Fruit fly (Drosophila melanogaster): ENCODE results near the gene Cda4.

The Cda4 gene

DNA sequence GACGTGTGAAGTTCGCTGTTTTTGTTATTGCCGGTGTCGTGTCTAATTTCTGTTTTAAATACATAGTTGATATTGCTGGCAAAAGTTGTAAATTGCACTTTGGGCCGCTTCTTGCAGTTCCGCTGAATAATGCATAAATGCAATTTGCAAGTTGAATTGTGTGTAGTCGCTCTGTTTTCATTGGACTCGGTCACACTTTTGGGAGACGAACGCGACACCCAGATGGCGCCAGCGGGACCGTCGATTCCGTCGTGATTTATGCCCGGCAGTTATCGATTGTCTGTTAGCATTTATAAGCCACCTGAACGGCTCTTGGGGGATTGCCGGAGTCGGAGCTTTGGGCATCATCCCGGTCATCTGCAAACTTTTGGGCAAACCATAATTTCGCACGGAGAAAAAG lies 49.6 kb downstream of the Cda4 start:
- no peak for TF ChIP-seq CG12605 (GFP tag; IDR thresholded peaks at IDR 0.05)
- no peak for TF ChIP-seq fd96Ca (GFP tag; IDR thresholded peaks at IDR 0.05)
- no peak for TF ChIP-seq CG9948 (tag; optimal IDR thresholded peaks at IDR 0.05)
- no peak for TF ChIP-seq CG8301 (tag; optimal IDR thresholded peaks at IDR 0.05)
- TF ChIP-seq Pif1B (GFP tag; optimal IDR thresholded peaks at IDR 0.05) = no peak
- TF ChIP-seq Snoo (tag; optimal IDR thresholded peaks at IDR 0.05) = no peak
- no peak for TF ChIP-seq Ets98B (GFP tag; IDR thresholded peaks at IDR 0.05)
- no peak for TF ChIP-seq D1 (tag; optimal IDR thresholded peaks at IDR 0.05)
- TF ChIP-seq CG14655 (GFP tag; optimal IDR thresholded peaks at IDR 0.05) = no peak

dm6 chrX:22575082-22575481 lies 57.4 kb downstream of the Cda4 start:
- TF ChIP-seq CG17806 (tag; optimal IDR thresholded peaks at IDR 0.05) (no peak), rn (GFP tag; IDR thresholded peaks at IDR 0.05) (no peak), CG8159 (tag; optimal IDR thresholded peaks at IDR 0.05) (no peak), CG13204 (GFP tag; optimal IDR thresholded peaks at IDR 0.05) (no peak), CG34367 (tag; optimal IDR thresholded peaks at IDR 0.05) (no peak), CG32121 (GFP tag; IDR thresholded peaks at IDR 0.05) (no peak), D1 (tag; optimal IDR thresholded peaks at IDR 0.05) (no peak), Pif1B (GFP tag; optimal IDR thresholded peaks at IDR 0.05) (no peak), Pif1A (GFP tag; optimal IDR thresholded peaks at IDR 0.05) (no peak), CG10348 (GFP tag; IDR thresholded peaks at IDR 0.05) (no peak), CG4496 (GFP tag; IDR thresholded peaks at IDR 0.05) (no peak), gl (tag; optimal IDR thresholded peaks at IDR 0.05) (no peak)

dm6 chrX:22574362-22574761 lies 58.1 kb downstream of the Cda4 start:
- no peak for TF ChIP-seq CG34367 (tag; optimal IDR thresholded peaks at IDR 0.05)
- TF ChIP-seq CG8301 (tag; optimal IDR thresholded peaks at IDR 0.05) = no peak
- no peak for TF ChIP-seq CG13204 (GFP tag; optimal IDR thresholded peaks at IDR 0.05)
- no peak for TF ChIP-seq Pif1B (GFP tag; optimal IDR thresholded peaks at IDR 0.05)
- no peak for TF ChIP-seq Pif1A (GFP tag; optimal IDR thresholded peaks at IDR 0.05)

DNA sequence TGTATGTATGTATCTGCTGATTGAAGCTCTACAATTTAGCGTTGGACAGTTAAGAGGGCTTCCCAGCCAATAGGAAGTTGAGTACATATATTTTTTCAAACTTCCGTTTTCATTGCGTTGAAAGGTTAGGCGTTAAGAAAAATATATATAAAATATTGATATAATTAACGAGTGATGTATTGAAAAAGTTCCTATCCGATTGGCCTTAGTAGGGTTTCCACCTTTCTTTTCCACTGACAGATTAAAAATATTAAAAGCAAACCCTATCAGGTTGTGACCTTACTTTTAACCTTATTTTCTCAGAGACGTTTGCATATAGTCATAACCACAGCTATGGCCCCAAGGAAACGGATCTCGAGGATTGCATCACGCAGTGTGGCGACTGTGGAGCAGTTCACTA lies 85.7 kb downstream of the Cda4 start, which contains the start of gene CG17601:
Gene CG17601 (plus strand): TSS at position 301 of the 400 bp plus-strand sequence.
- TF ChIP-seq Pif1B (GFP tag; optimal IDR thresholded peaks at IDR 0.05) (no peak), D1 (tag; optimal IDR thresholded peaks at IDR 0.05) (no peak), CG8159 (tag; optimal IDR thresholded peaks at IDR 0.05) (no peak), CG10348 (GFP tag; IDR thresholded peaks at IDR 0.05) (no peak), CG14655 (GFP tag; optimal IDR thresholded peaks at IDR 0.05) (no peak), CG17806 (tag; optimal IDR thresholded peaks at IDR 0.05) (no peak)

dm6 chrX:22544660-22545059 lies 87.8 kb downstream of the Cda4 start:
- no peak for TF ChIP-seq CG12605 (GFP tag; IDR thresholded peaks at IDR 0.05)
- TF ChIP-seq CG14655 (GFP tag; optimal IDR thresholded peaks at IDR 0.05) = no peak
- TF ChIP-seq Pif1A (GFP tag; optimal IDR thresholded peaks at IDR 0.05) = no peak
- no peak for TF ChIP-seq Pif1B (GFP tag; optimal IDR thresholded peaks at IDR 0.05)
- TF ChIP-seq D1 (tag; optimal IDR thresholded peaks at IDR 0.05) = no peak
- no peak for TF ChIP-seq CG8159 (tag; optimal IDR thresholded peaks at IDR 0.05)
- no peak for TF ChIP-seq CG17806 (tag; optimal IDR thresholded peaks at IDR 0.05)
- TF ChIP-seq rn (GFP tag; IDR thresholded peaks at IDR 0.05) = no peak

DNA sequence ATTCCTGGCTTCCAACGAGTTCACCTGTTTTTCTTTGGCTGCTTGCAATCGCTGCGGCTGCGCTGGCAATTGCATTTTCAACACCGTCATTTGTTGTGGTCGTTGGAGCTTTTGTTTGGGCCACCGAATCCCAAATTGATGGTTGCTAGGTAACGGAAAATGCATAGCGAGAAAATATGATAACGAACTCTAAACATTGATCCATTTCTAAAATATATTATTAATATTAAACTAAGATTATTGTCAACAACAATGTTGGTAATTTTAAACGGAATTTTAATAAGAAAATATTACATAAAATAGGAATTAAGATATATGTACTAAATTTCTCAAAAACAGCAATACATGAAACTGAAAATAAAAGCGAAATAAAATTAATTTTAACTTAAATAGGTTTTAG lies 88.3 kb downstream of the Cda4 start, which contains the start of gene Cluap1:
Gene Cluap1 (minus strand): TSS at position 101 of the 400 bp plus-strand sequence.
- TF ChIP-seq CG8159 (tag; optimal IDR thresholded peaks at IDR 0.05) (no peak), Pif1A (GFP tag; optimal IDR thresholded peaks at IDR 0.05) (no peak), CG13204 (GFP tag; optimal IDR thresholded peaks at IDR 0.05) (no peak), CG32121 (GFP tag; IDR thresholded peaks at IDR 0.05) (no peak), D1 (tag; optimal IDR thresholded peaks at IDR 0.05) (no peak), CG10348 (GFP tag; IDR thresholded peaks at IDR 0.05) (no peak), EcR (GFP tag; optimal IDR thresholded peaks at IDR 0.05) (no peak), Ets98B (GFP tag; IDR thresholded peaks at IDR 0.05) (no peak), CG12605 (GFP tag; IDR thresholded peaks at IDR 0.05) (no peak), CG17806 (tag; optimal IDR thresholded peaks at IDR 0.05) (no peak), rn (GFP tag; IDR thresholded peaks at IDR 0.05) (no peak)

DNA sequence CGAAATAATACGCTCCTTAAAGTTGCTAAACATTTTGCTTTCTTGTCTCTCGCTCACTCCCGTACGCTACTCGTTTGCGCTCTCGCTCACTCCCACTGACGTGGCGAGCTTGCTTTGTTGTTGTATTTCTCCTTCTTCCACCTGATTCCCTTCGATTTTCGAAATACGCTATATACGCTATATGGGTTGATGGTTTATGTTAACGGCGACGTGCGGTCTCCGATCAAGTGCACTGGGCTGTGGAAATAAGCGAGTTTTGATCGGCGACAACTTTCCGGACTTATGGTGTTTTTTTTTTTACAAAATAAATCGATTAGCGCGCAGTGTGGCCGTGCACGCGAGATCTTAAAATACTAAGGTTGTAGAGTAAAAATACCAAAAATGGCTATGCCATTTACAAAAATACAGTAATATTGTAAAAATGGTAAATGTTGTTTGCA lies 92.4 kb downstream of the Cda4 start, which contains the start of gene CG17598:
Gene CG17598 (minus strand): TSS at position 319 of the 440 bp plus-strand sequence.
- TF ChIP-seq CG17806 (tag; optimal IDR thresholded peaks at IDR 0.05) (no peak), CG4496 (GFP tag; IDR thresholded peaks at IDR 0.05) (no peak), CG32121 (GFP tag; IDR thresholded peaks at IDR 0.05) (no peak), CG13204 (GFP tag; optimal IDR thresholded peaks at IDR 0.05) (no peak), D1 (tag; optimal IDR thresholded peaks at IDR 0.05) (no peak), Ets98B (GFP tag; IDR thresholded peaks at IDR 0.05) (no peak), Snoo (tag; optimal IDR thresholded peaks at IDR 0.05) (no peak), CG8301 (tag; optimal IDR thresholded peaks at IDR 0.05) (no peak), CG12605 (GFP tag; IDR thresholded peaks at IDR 0.05) (no peak), CG8159 (tag; optimal IDR thresholded peaks at IDR 0.05) (no peak), Pif1B (GFP tag; optimal IDR thresholded peaks at IDR 0.05) (no peak), EcR (GFP tag; optimal IDR thresholded peaks at IDR 0.05) (no peak), Pif1A (GFP tag; optimal IDR thresholded peaks at IDR 0.05) (no peak), CG15710 (tag; optimal IDR thresholded peaks at IDR 0.05) (no peak), CG34367 (tag; optimal IDR thresholded peaks at IDR 0.05) (no peak)

All from whole organism, pupa.